Worm (Caenorhabditis elegans): ENCODE results near the gene clec-132.
A peak's percentile ranks its signal among the peaks of the same experiment; 100 is the strongest.

Gene clec-132

ce11 chrII:3616615-3617014, 39.8 kb downstream of the clec-132 start:
- TF ChIP-seq mec-3 (tag; optimal IDR thresholded peaks at IDR 0.05; ENCODE audit: borderline replicate concordance) (no peak), nfya-1 (tag; optimal IDR thresholded peaks at IDR 0.05) (peak; percentile 94), rnt-1 (tag; optimal IDR thresholded peaks at IDR 0.05) (no peak), ref-2 (tag; optimal IDR thresholded peaks at IDR 0.05) (no peak), ceh-30 (tag; optimal IDR thresholded peaks at IDR 0.05) (no peak)

- TF ChIP-seq rnt-1 (tag; optimal IDR thresholded peaks at IDR 0.05) (no peak), ceh-19 (GFP tag; optimal IDR thresholded peaks at IDR 0.05) (no peak), odd-2 (tag; optimal IDR thresholded peaks at IDR 0.05) (no peak), ceh-31 (tag; optimal IDR thresholded peaks at IDR 0.05) (no peak), hlh-8 (tag; optimal IDR thresholded peaks at IDR 0.05) (no peak), gmeb-2 (tag; optimal IDR thresholded peaks at IDR 0.05) (no peak)
Measured at ce11 chrII:3617512-3617911, 40.7 kb downstream of the clec-132 start, which contains the start of gene F40E12.1. TSS of gene F40E12.1 (plus strand) at chrII:3617812.

- TF ChIP-seq ceh-22 (tag; optimal IDR thresholded peaks at IDR 0.05) (no peak), ahr-1 (tag; optimal IDR thresholded peaks at IDR 0.05) (no peak), unc-86 (tag; optimal IDR thresholded peaks at IDR 0.05) (no peak), hlh-15 (tag; optimal IDR thresholded peaks at IDR 0.05) (no peak), npax-4 (tag; optimal IDR thresholded peaks at IDR 0.05) (no peak)
Measured at ce11 chrII:3620862-3621261, 44.0 kb downstream of the clec-132 start.

ce11 chrII:3622014-3622413, 45.2 kb downstream of the clec-132 start, which contains the start of gene M151.7:
TSS of gene M151.7 (plus strand) at chrII:3622314.
- TF ChIP-seq ttx-3 (tag; optimal IDR thresholded peaks at IDR 0.05), result no peak
- no peak for TF ChIP-seq ama-1 (optimal IDR thresholded peaks at IDR 0.05)
- no peak for TF ChIP-seq ceh-48 (tag; optimal IDR thresholded peaks at IDR 0.05)
- no peak for TF ChIP-seq sox-2 (GFP tag; IDR thresholded peaks at IDR 0.05)
- no peak for TF ChIP-seq elt-4 (tag; optimal IDR thresholded peaks at IDR 0.05)

ce11 chrII:3626872-3627271, 50.0 kb downstream of the clec-132 start, which contains the start of gene M151.3:
TSS of gene M151.3 (plus strand) at chrII:3627172.
- TF ChIP-seq odd-2 (tag; optimal IDR thresholded peaks at IDR 0.05) (no peak), ahr-1 (tag; optimal IDR thresholded peaks at IDR 0.05) (no peak), unc-42 (tag; optimal IDR thresholded peaks at IDR 0.05) (no peak), zip-5 (tag; optimal IDR thresholded peaks at IDR 0.05) (no peak), ceh-34 (tag; optimal IDR thresholded peaks at IDR 0.05) (no peak), sdc-2 (tag; optimal IDR thresholded peaks at IDR 0.05) (no peak), hlh-30 (tag; optimal IDR thresholded peaks at IDR 0.05; ENCODE audit: insufficient read depth) (no peak), npax-4 (tag; optimal IDR thresholded peaks at IDR 0.05) (no peak)

Measured in whole organism, late embryonic.